Fruit fly (Drosophila melanogaster) whole organism, embryonic: ENCODE measurements around the gene GC2.
A peak's percentile ranks its signal among the peaks of the same experiment; 100 is the strongest.

Experiments used
- Adf1 ChIP-seq: fragments of 200-800 bp; sonication (Bioruptor generic); IDR thresholded peaks from 2 replicates; pipeline ENCODE4 v1.3.6; 2022; ENCODE audit warnings: missing biosample characterization, missing genetic modification characterization
- BEAF-32 ChIP-seq: fragments of 200-800 bp; sonication (Bioruptor generic); optimal IDR thresholded peaks from 3 replicates; lab custom pipeline; 2017; ENCODE audit warnings: missing biosample characterization, missing genetic modification characterization, mild to moderate bottlenecking, moderate library complexity, missing genetic modification reagents
- Bteb2 ChIP-seq: fragments of 200-800 bp; sonication (Bioruptor generic); optimal IDR thresholded peaks from 2 replicates; lab custom pipeline; 2016; ENCODE audit warnings: missing biosample characterization, missing genetic modification characterization
- CG10959 ChIP-seq: fragments of 200-800 bp; sonication (Bioruptor generic); IDR thresholded peaks from 2 replicates; pipeline ENCODE4 v1.3.6; 2022; ENCODE audit warnings: missing biosample characterization, missing genetic modification characterization
- CG10979 ChIP-seq: fragments of 200-800 bp; sonication (Bioruptor generic); optimal IDR thresholded peaks from 2 replicates; lab custom pipeline; 2018; ENCODE audit warnings: missing biosample characterization, mild to moderate bottlenecking, missing genetic modification characterization, moderate library complexity
- CG11456 ChIP-seq: fragments of 200-800 bp; sonication (Bioruptor generic); IDR thresholded peaks from 3 replicates; pipeline ENCODE4 v1.3.6; 2022; ENCODE audit warnings: missing biosample characterization, missing genetic modification characterization
- CG14014 ChIP-seq: fragments of 200-800 bp; sonication (Bioruptor generic); IDR thresholded peaks from 2 replicates; pipeline ENCODE4 v1.3.6; 2022; ENCODE audit warnings: missing biosample characterization, missing genetic modification characterization
- CG14441 ChIP-seq: fragments of 200-800 bp; sonication (Bioruptor generic); IDR thresholded peaks from 2 replicates; pipeline ENCODE4 v1.3.6; 2022; ENCODE audit warnings: missing biosample characterization, missing genetic modification characterization
- CG1603 ChIP-seq: fragments of 200-800 bp; sonication (Bioruptor generic); optimal IDR thresholded peaks from 2 replicates; lab custom pipeline; 2019; ENCODE audit warnings: missing biosample characterization, mild to moderate bottlenecking, missing genetic modification characterization, moderate library complexity
- CG17361 ChIP-seq: fragments of 200-800 bp; sonication (Bioruptor generic); IDR thresholded peaks from 3 replicates; pipeline ENCODE4 v1.3.6; 2022; ENCODE audit warnings: missing biosample characterization, missing genetic modification characterization
- CG17829 ChIP-seq: fragments of 200-800 bp; optimal IDR thresholded peaks from 2 replicates; lab custom pipeline; 2019; ENCODE audit warnings: missing biosample characterization, mild to moderate bottlenecking, missing genetic modification characterization, moderate library complexity
- CG18476 ChIP-seq: fragments of 200-800 bp; sonication (Bioruptor generic); optimal IDR thresholded peaks from 2 replicates; lab custom pipeline; 2016; ENCODE audit warnings: missing biosample characterization, mild to moderate bottlenecking, missing genetic modification characterization
- CG2129 ChIP-seq: fragments of 200-800 bp; sonication (Bioruptor generic); IDR thresholded peaks from 2 replicates; pipeline ENCODE4 v1.3.6; 2022; ENCODE audit warnings: missing biosample characterization, missing genetic modification characterization; ENCODE audit not compliant: partially characterized antibody
- CG7357 ChIP-seq: fragments of 200-800 bp; sonication (Bioruptor generic); IDR thresholded peaks from 3 replicates; pipeline ENCODE4 v1.3.6; 2022; ENCODE audit warnings: missing biosample characterization, missing genetic modification characterization
- CG7372 ChIP-seq: fragments of 200-800 bp; sonication (Bioruptor generic); IDR thresholded peaks from 2 replicates; pipeline ENCODE4 v1.3.6; 2022; ENCODE audit warnings: missing biosample characterization, missing genetic modification characterization
- CG8388 ChIP-seq: fragments of 200-800 bp; sonication (Bioruptor generic); optimal IDR thresholded peaks from 2 replicates; lab custom pipeline; 2019; ENCODE audit warnings: missing biosample characterization, mild to moderate bottlenecking, missing genetic modification characterization, moderate library complexity
- CG8478 ChIP-seq: fragments of >200 bp; optimal IDR thresholded peaks from 2 replicates; lab custom pipeline; 2018
- E2f2 ChIP-seq: fragments of 200-800 bp; sonication (Bioruptor generic); IDR thresholded peaks from 2 replicates; pipeline ENCODE4 v1.3.6; 2022; ENCODE audit warnings: missing biosample characterization, missing genetic modification characterization
- Ets65A ChIP-seq: fragments of 200-800 bp; sonication (Bioruptor generic); peaks from one replicate; lab custom pipeline; 2016; ENCODE audit warnings: missing biosample characterization, missing genetic modification characterization
- GATAe ChIP-seq: fragments of 200-800 bp; sonication (Bioruptor generic); conservative IDR thresholded peaks from 2 replicates; pipeline ENCODE4 v1.3.6; 2022; ENCODE audit warnings: missing biosample characterization, missing genetic modification characterization
- H2.0 ChIP-seq: fragments of 200-800 bp; sonication (Bioruptor generic); IDR thresholded peaks from 2 replicates; pipeline ENCODE4 v1.3.6; 2022; ENCODE audit warnings: missing biosample characterization, missing genetic modification characterization
- Med ChIP-seq: fragments of 200-800 bp; sonication (Bioruptor generic); peaks from one replicate; lab custom pipeline; 2016; ENCODE audit warnings: missing biosample characterization, missing genetic modification characterization, mild to moderate bottlenecking, inconsistent platforms, moderate library complexity
- Mrtf ChIP-seq: fragments of 200-800 bp; sonication (Bioruptor generic); IDR thresholded peaks from 3 replicates; pipeline ENCODE4 v1.3.6; 2022; ENCODE audit warnings: missing biosample characterization, missing genetic modification characterization
- NC2β ChIP-seq: fragments of 200-800 bp; sonication (Bioruptor generic); optimal IDR thresholded peaks from 2 replicates; lab custom pipeline; 2016; ENCODE audit warnings: missing biosample characterization, missing genetic modification characterization
- NfI ChIP-seq: fragments of 200-800 bp; sonication (Bioruptor generic); optimal IDR thresholded peaks from 3 replicates; lab custom pipeline; 2018; ENCODE audit warnings: missing biosample characterization, mild to moderate bottlenecking, missing genetic modification characterization, moderate library complexity
- Opbp ChIP-seq: fragments of 200-800 bp; sonication (Bioruptor generic); IDR thresholded peaks from 3 replicates; pipeline ENCODE4 v1.3.6; 2022; ENCODE audit warnings: missing biosample characterization, missing genetic modification characterization; ENCODE audit not compliant: partially characterized antibody
- Tbp ChIP-seq: fragments of >200 bp; optimal IDR thresholded peaks from 2 replicates; lab custom pipeline; 2018; ENCODE audit warnings: missing biosample characterization, missing genetic modification characterization
- Vsx1 ChIP-seq: fragments of 200-800 bp; sonication (Bioruptor generic); optimal IDR thresholded peaks from 2 replicates; lab custom pipeline; 2017; ENCODE audit warnings: missing biosample characterization, mild to moderate bottlenecking, missing genetic modification characterization, missing genetic modification reagents
- ab ChIP-seq: fragments of 200-800 bp; sonication (Bioruptor generic); optimal IDR thresholded peaks from 2 replicates; lab custom pipeline; 2016; ENCODE audit warnings: missing biosample characterization, missing genetic modification characterization
- abd-A ChIP-seq: fragments of 200-800 bp; sonication (Bioruptor generic); optimal IDR thresholded peaks from 3 replicates; lab custom pipeline; 2019; ENCODE audit warnings: missing biosample characterization, mild to moderate bottlenecking, missing genetic modification characterization, moderate library complexity
- corto ChIP-seq: fragments of 200-800 bp; sonication (Bioruptor generic); optimal IDR thresholded peaks from 2 replicates; lab custom pipeline; 2016; ENCODE audit warnings: missing biosample characterization, mild to moderate bottlenecking, missing genetic modification characterization, moderate library complexity
- crc ChIP-seq: fragments of 200-800 bp; sonication (Bioruptor generic); optimal IDR thresholded peaks from 2 replicates; lab custom pipeline; 2016; ENCODE audit warnings: missing biosample characterization, missing genetic modification characterization
- crol ChIP-seq: fragments of 200-800 bp; sonication (Bioruptor generic); IDR thresholded peaks from 2 replicates; pipeline ENCODE4 v1.3.6; 2022; ENCODE audit warnings: missing biosample characterization, missing genetic modification characterization
- fd102C ChIP-seq: fragments of 200-800 bp; sonication (Bioruptor generic); optimal IDR thresholded peaks from 2 replicates; lab custom pipeline; 2018; ENCODE audit warnings: missing biosample characterization, mild to moderate bottlenecking, missing genetic modification characterization, moderate library complexity
- fd64A ChIP-seq: fragments of 200-800 bp; sonication (Bioruptor generic); optimal IDR thresholded peaks from 3 replicates; lab custom pipeline; 2018; ENCODE audit warnings: missing biosample characterization, mild to moderate bottlenecking, missing genetic modification characterization
- fd96Cb ChIP-seq: fragments of 200-800 bp; sonication (Bioruptor generic); optimal IDR thresholded peaks from 2 replicates; lab custom pipeline; 2018; ENCODE audit warnings: missing biosample characterization, mild to moderate bottlenecking, missing genetic modification characterization, moderate library complexity
- ham ChIP-seq: fragments of 200-800 bp; sonication (Bioruptor generic); IDR thresholded peaks from 2 replicates; pipeline ENCODE4 v1.3.6; 2022; ENCODE audit warnings: missing biosample characterization, missing genetic modification characterization
- jigr1 ChIP-seq: fragments of 200-800 bp; sonication (Bioruptor generic); IDR thresholded peaks from 3 replicates; pipeline ENCODE4 v1.3.6; 2022; ENCODE audit warnings: missing biosample characterization, missing genetic modification characterization
- klu ChIP-seq: fragments of 200-800 bp; sonication (Bioruptor generic); IDR thresholded peaks from 2 replicates; pipeline ENCODE4 v1.3.6; 2022; ENCODE audit warnings: missing biosample characterization, missing genetic modification characterization
- lilli ChIP-seq: fragments of 200-800 bp; sonication (Bioruptor generic); optimal IDR thresholded peaks from 3 replicates; lab custom pipeline; 2016; ENCODE audit warnings: missing biosample characterization, missing genetic modification characterization
- lola ChIP-seq, 3 experiments: fragments of >200 bp in 2 of 3; fragments of 200-800 bp in 1 of 3; sonication (Bioruptor generic) in 1 of 3; optimal IDR thresholded peaks; 2 replicates each; lab custom pipeline; 2017 to 2019; ENCODE audit warnings: missing biosample characterization in 3 of 3, missing genetic modification characterization in 3 of 3, mild to moderate bottlenecking in 1 of 3, moderate library complexity in 1 of 3
- pita ChIP-seq: fragments of 200-800 bp; sonication (Bioruptor generic); optimal IDR thresholded peaks from 2 replicates; lab custom pipeline; 2017; ENCODE audit warnings: missing biosample characterization, mild to moderate bottlenecking, missing genetic modification characterization
- sna ChIP-seq: fragments of 200-800 bp; sonication (Bioruptor generic); IDR thresholded peaks from 2 replicates; pipeline ENCODE4 v1.3.6; 2022; ENCODE audit warnings: missing biosample characterization, missing genetic modification characterization; ENCODE audit not compliant: partially characterized antibody
- tll ChIP-seq, 2 experiments: fragments of 200-800 bp in 1 of 2; fragments of >200 bp in 1 of 2; sonication (Bioruptor generic) in 1 of 2; optimal IDR thresholded peaks; 2 replicates each; lab custom pipeline; 2017 to 2019; ENCODE audit warnings: missing biosample characterization in 2 of 2, missing genetic modification characterization in 2 of 2, mild to moderate bottlenecking in 1 of 2, moderate library complexity in 1 of 2
- ttk ChIP-seq: fragments of 200-800 bp; sonication (Bioruptor generic); IDR thresholded peaks from 2 replicates; pipeline ENCODE4 v2.1.2; 2022; ENCODE audit warnings: missing biosample characterization, missing genetic modification characterization
- unpg ChIP-seq: fragments of 200-800 bp; sonication (Bioruptor generic); optimal IDR thresholded peaks from 3 replicates; lab custom pipeline; 2018; ENCODE audit warnings: missing biosample characterization, mild to moderate bottlenecking, missing genetic modification characterization, moderate library complexity
- vnd ChIP-seq: fragments of 200-800 bp; sonication (Bioruptor generic); IDR thresholded peaks from 3 replicates; pipeline ENCODE4 v1.3.6; 2022; ENCODE audit warnings: missing biosample characterization, missing genetic modification characterization; ENCODE audit not compliant: partially characterized antibody
- zen2 ChIP-seq: fragments of 200-800 bp; sonication (Bioruptor generic); IDR thresholded peaks from 3 replicates; pipeline ENCODE4 v1.3.6; 2022; ENCODE audit warnings: missing biosample characterization, missing genetic modification characterization; ENCODE audit not compliant: partially characterized antibody

GC2 gene

DNA sequence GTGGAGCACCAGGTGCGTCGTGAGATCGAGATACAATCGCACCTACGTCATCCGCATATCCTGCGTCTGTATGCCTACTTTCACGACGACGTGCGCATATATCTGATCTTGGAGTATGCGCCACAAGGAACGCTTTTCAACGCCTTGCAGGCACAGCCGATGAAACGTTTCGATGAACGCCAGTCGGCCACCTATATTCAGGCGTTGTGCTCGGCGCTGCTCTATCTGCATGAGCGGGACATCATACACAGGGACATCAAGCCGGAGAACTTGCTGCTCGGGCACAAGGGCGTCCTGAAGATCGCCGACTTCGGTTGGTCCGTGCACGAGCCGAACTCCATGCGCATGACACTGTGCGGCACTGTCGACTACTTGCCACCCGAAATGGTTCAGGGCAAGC is 7.5 kb upstream of the GC2 start:
- TF ChIP-seq Ets65A (GFP tag; lab: Kevin White, UChicago) (peak; percentile 88), H2.0 (GFP tag; lab: Robert Waterston, UW) (no peak), klu (no peak), sna (no peak), CG8478 (lab: Kevin White, UChicago) (peak; percentile 59), zen2 (GFP tag; lab: Robert Waterston, UW) (no peak), Med (GFP tag; lab: Kevin White, UChicago) (peak; percentile 51), CG11456 (GFP tag; lab: Robert Waterston, UW) (0 out of 3 replicates have a peak, but pooled peaks have one; percentile 22), fd102C (GFP tag; lab: Kevin White, UChicago) (no peak), unpg (no peak), vnd (GFP tag; lab: Robert Waterston, UW) (0 out of 3 replicates have a peak, but pooled peaks have one; percentile 18), CG17361 (GFP tag; lab: Robert Waterston, UW) (no peak)

DNA sequence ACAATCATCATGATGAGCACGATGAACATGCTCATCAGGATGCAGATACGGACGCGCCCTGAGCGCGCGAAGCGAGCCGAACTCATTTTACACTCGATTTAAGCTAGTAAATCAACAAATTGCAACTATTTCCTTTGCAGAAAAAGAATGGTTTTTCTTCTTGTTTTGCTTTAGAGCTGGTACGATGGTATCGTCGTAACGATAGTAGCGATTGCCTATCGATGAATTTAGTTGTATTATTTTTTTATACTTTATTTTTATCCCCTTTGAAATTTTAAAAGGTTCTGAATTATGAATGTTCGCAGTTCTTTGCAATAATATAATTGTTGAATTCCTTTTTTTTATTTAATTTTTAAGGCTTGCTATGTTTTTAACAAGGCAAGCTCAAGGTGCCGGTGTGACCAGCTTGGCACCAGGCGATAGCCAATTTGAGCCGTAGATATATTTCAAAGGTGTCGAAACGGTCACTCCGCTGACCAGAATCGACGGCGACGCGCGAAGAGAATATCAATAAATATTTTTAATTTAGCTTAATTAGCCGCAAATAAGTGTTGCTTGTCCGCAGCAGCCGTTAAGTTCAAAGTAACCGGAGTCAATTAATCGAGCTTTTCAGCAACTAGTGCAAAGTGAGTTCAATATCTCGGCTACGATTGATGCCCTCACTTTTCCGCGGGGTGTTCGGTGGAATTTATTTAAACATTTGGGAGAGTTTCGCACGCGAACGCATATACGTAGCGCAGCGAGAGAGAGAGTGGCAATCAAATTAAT is 4.0 kb upstream of the GC2 start, which contains the start of the genes CG12213 and GC1:
Gene CG12213 (minus strand): TSS at position 430 of the 768 bp plus-strand sequence.
Gene GC1 (plus strand): TSS at position 447 of the 768 bp plus-strand sequence.
- TF ChIP-seq CG14014 (GFP tag; lab: Robert Waterston, UW) (no peak), Vsx1 (GFP tag; lab: Kevin White, UChicago) (peak; percentile 93), CG17361 (GFP tag; lab: Robert Waterston, UW) (peak; percentile 61; the same call in 2 of the 3 replicates), jigr1 (GFP tag; lab: Robert Waterston, UW) (peak; percentile 89; the same call in 1 of the 3 replicates), CG10979 (tag; lab: Kevin White, UChicago) (no peak), BEAF-32 (peak; percentile 99), GATAe (no peak), CG2129 (peak; percentile 97), CG1603 (tag; lab: Kevin White, UChicago) (peak; percentile 17), ham (GFP tag; lab: Robert Waterston, UW) (no peak), lilli (GFP tag; lab: Kevin White, UChicago) (peak; percentile 61), Adf1 (GFP tag; lab: Robert Waterston, UW) (no peak; the same call in 1 of the 2 replicates), Bteb2 (no peak), CG10959 (GFP tag; lab: Robert Waterston, UW) (no peak), pita (no peak), Opbp (GFP tag; lab: Robert Waterston, UW) (peak; percentile 97), CG18476 (GFP tag; lab: Kevin White, UChicago) (peak; percentile 5), vnd (GFP tag; lab: Robert Waterston, UW) (peak; percentile 98), tll (GFP tag; optimal IDR thresholded peaks at IDR 0.05; lab: Kevin White, UChicago) (peak in 1 of 2 experiments; percentile 4), crol (GFP tag; lab: Robert Waterston, UW) (peak; percentile 72), lola (GFP tag; optimal IDR thresholded peaks at IDR 0.05; lab: Kevin White, UChicago) (peak in 1 of 3 experiments; percentile 44), Mrtf (GFP tag; lab: Robert Waterston, UW) (no peak), Tbp (GFP tag; lab: Kevin White, UChicago) (no peak), CG7372 (GFP tag; lab: Robert Waterston, UW) (no peak), CG17829 (tag; lab: Kevin White, UChicago) (peak; percentile 65), CG14441 (GFP tag; lab: Robert Waterston, UW) (no peak), E2f2 (GFP tag; lab: Robert Waterston, UW) (peak; percentile 81), crc (no peak), abd-A (tag; lab: Kevin White, UChicago) (no peak), CG8388 (GFP tag; lab: Kevin White, UChicago) (peak; percentile 4), corto (peak; percentile 57), NfI (GFP tag; lab: Kevin White, UChicago) (peak; percentile 18), fd96Cb (no peak), fd64A (GFP tag; lab: Kevin White, UChicago) (no peak), ab (GFP tag; lab: Kevin White, UChicago) (no peak), CG7357 (GFP tag; lab: Robert Waterston, UW) (no peak), ttk (GFP tag; lab: Robert Waterston, UW) (no peak), NC2β (GFP tag; lab: Kevin White, UChicago) (no peak)
